Fruit fly (Drosophila melanogaster): ENCODE data around the gene RpL9.

The RpL9 gene

DNA sequence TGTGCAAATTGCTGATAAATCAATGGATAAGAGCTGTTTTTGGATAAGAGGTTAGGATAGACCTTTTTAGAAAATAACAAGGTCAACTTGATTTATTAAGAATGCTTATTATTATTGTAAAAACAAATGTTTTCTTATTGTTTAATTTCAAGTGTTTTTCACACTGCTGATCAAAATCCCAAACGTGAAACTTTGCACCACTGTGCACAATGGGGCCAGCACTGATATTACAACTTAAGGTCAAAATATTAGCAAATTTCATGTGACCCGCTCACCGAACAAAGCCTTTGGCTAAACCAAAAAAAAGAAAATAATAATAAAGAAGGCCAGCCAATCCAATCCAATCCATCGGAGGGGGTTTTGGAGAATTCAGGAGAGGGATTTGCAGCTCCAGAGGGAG is 18.8 kb upstream of the RpL9 start (continued):
- TF ChIP-seq lz (GFP tag; optimal IDR thresholded peaks at IDR 0.05) (no peak), fd85E (GFP tag; optimal IDR thresholded peaks at IDR 0.05) (no peak), esn (GFP tag; optimal IDR thresholded peaks at IDR 0.05) (peak; percentile 39), cyc (GFP tag; optimal IDR thresholded peaks at IDR 0.05) (peak; percentile 0), acj6 (GFP tag; optimal IDR thresholded peaks at IDR 0.05) (peak; percentile 42), vri (GFP tag; optimal IDR thresholded peaks at IDR 0.05) (peak; percentile 1), CG7368 (GFP tag; optimal IDR thresholded peaks at IDR 0.05) (no peak), CG6163 (GFP tag; IDR thresholded peaks at IDR 0.05) (peak; percentile 41; the same call in 1 of the 3 replicates), pdm3 (GFP tag; optimal IDR thresholded peaks at IDR 0.05) (peak; percentile 28), OdsH (GFP tag; optimal IDR thresholded peaks at IDR 0.05) (peak; percentile 40), CG11762 (GFP tag; optimal IDR thresholded peaks at IDR 0.05; ENCODE audit: insufficient read depth) (no peak), CG11294 (GFP tag; IDR thresholded peaks at IDR 0.05) (no peak)

DNA sequence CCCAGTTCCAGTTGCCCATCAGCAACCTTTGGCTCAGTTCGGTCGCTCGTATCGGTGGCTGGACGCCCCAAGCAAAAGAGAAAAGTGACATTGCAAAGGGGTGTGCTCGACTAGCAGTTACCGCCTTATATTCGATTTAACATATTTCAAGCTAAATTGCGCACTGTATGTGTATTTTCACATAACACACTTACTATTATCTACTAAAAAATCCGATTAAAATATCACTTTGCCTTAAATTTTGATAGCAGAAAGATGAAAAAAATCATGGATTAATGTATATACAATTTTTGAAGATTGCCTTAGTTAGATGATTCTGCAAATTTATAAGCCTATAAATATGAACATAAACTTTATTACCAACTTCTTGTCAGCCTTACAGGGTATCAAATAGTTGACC is 17.6 kb upstream of the RpL9 start:
- TF ChIP-seq CG11902 (GFP tag; optimal IDR thresholded peaks at IDR 0.05) (no peak), Ets96B (tag; optimal IDR thresholded peaks at IDR 0.05) (peak; percentile 23), CG6792 (GFP tag; optimal IDR thresholded peaks at IDR 0.05) (peak; percentile 24), esn (GFP tag; optimal IDR thresholded peaks at IDR 0.05) (peak; percentile 59), CG34406 (GFP tag; optimal IDR thresholded peaks at IDR 0.05) (no peak), CG9139 (GFP tag; optimal IDR thresholded peaks at IDR 0.05) (no peak), Blimp-1 (GFP tag; optimal IDR thresholded peaks at IDR 0.05) (no peak), salr (GFP tag; optimal IDR thresholded peaks at IDR 0.05) (no peak), Eip75B (GFP tag; optimal IDR thresholded peaks at IDR 0.05) (peak; percentile 49), CG10669 (GFP tag; optimal IDR thresholded peaks at IDR 0.05) (no peak), Hr38 (GFP tag; optimal IDR thresholded peaks at IDR 0.05) (no peak), Gug (GFP tag; IDR thresholded peaks at IDR 0.05) (no peak), CG3919 (GFP tag; optimal IDR thresholded peaks at IDR 0.05) (peak; percentile 42), Sox15 (GFP tag; optimal IDR thresholded peaks at IDR 0.05) (no peak), CG6808 (GFP tag; optimal IDR thresholded peaks at IDR 0.05) (peak; percentile 39), cyc (GFP tag; optimal IDR thresholded peaks at IDR 0.05) (peak; percentile 27), CG4318 (GFP tag; optimal IDR thresholded peaks at IDR 0.05) (no peak), acj6 (GFP tag; optimal IDR thresholded peaks at IDR 0.05) (peak; percentile 44), Sox102F (GFP tag; optimal IDR thresholded peaks at IDR 0.05) (peak; percentile 9), vri (GFP tag; optimal IDR thresholded peaks at IDR 0.05) (no peak), CG15336 (GFP tag; IDR thresholded peaks at IDR 0.05) (no peak), Met (GFP tag; optimal IDR thresholded peaks at IDR 0.05) (peak; percentile 70), CG6276 (GFP tag; optimal IDR thresholded peaks at IDR 0.05) (no peak), dac (GFP tag; optimal IDR thresholded peaks at IDR 0.05) (no peak), CG32006 (GFP tag; optimal IDR thresholded peaks at IDR 0.05) (peak; percentile 44), Smox (GFP tag; optimal IDR thresholded peaks at IDR 0.05) (peak; percentile 53), Hr39 (GFP tag; optimal IDR thresholded peaks at IDR 0.05) (peak; percentile 39), Ets21C (GFP tag; optimal IDR thresholded peaks at IDR 0.05) (peak; percentile 15), CG7368 (GFP tag; optimal IDR thresholded peaks at IDR 0.05) (no peak), CG3032 (tag; optimal IDR thresholded peaks at IDR 0.05) (no peak), OdsH (GFP tag; optimal IDR thresholded peaks at IDR 0.05) (peak; percentile 28), net (GFP tag; optimal IDR thresholded peaks at IDR 0.05) (no peak), fd85E (GFP tag; optimal IDR thresholded peaks at IDR 0.05) (no peak), CG11294 (GFP tag; IDR thresholded peaks at IDR 0.05) (no peak), CG8632 (GFP tag; optimal IDR thresholded peaks at IDR 0.05) (no peak), CG31627 (GFP tag; optimal IDR thresholded peaks at IDR 0.05) (peak; percentile 54), CG6854 (GFP tag; optimal IDR thresholded peaks at IDR 0.05) (no peak), spab (GFP tag; optimal IDR thresholded peaks at IDR 0.05) (peak; percentile 4), CG6163 (GFP tag; IDR thresholded peaks at IDR 0.05) (no peak), dsx (GFP tag; optimal IDR thresholded peaks at IDR 0.05; ENCODE audit: poor library complexity, severe bottlenecking) (no peak), achi (GFP tag; optimal IDR thresholded peaks at IDR 0.05) (peak; percentile 35), Hr4 (GFP tag; optimal IDR thresholded peaks at IDR 0.05) (no peak), CG8119 (GFP tag; IDR thresholded peaks at IDR 0.05) (no peak), fd59A (GFP tag; optimal IDR thresholded peaks at IDR 0.05) (peak; percentile 19), Eip93F (GFP tag; optimal IDR thresholded peaks at IDR 0.05) (no peak), fkh (GFP tag; optimal IDR thresholded peaks at IDR 0.05) (no peak)
